Fruit fly (Drosophila melanogaster) whole organism, embryonic: ENCODE measurements around the gene eIF2gamma.

ENCODE experiments used
- CG10267 ChIP-seq: fragments of 200-800 bp; sonication (Bioruptor generic); optimal IDR thresholded peaks from 2 replicates; lab custom pipeline; 2018; ENCODE audit warnings: missing biosample characterization, mild to moderate bottlenecking, missing genetic modification characterization, moderate library complexity
- CG10979 ChIP-seq: fragments of 200-800 bp; sonication (Bioruptor generic); optimal IDR thresholded peaks from 2 replicates; lab custom pipeline; 2018; ENCODE audit warnings: missing biosample characterization, mild to moderate bottlenecking, missing genetic modification characterization, moderate library complexity
- CG12219 ChIP-seq: fragments of 200-800 bp; sonication (Bioruptor generic); optimal IDR thresholded peaks from 3 replicates; lab custom pipeline; 2018; ENCODE audit warnings: missing biosample characterization, mild to moderate bottlenecking, missing genetic modification characterization
- CG12391 ChIP-seq: fragments of 200-800 bp; sonication (Bioruptor generic); optimal IDR thresholded peaks from 3 replicates; lab custom pipeline; 2018; ENCODE audit warnings: missing biosample characterization, mild to moderate bottlenecking, missing genetic modification characterization, moderate library complexity
- CG12659 ChIP-seq: fragments of 200-800 bp; sonication (Bioruptor generic); optimal IDR thresholded peaks from 3 replicates; lab custom pipeline; 2017; ENCODE audit warnings: mild to moderate bottlenecking, missing biosample characterization, missing genetic modification reagents, missing genetic modification characterization
- CG14014 ChIP-seq: fragments of 200-800 bp; sonication (Bioruptor generic); IDR thresholded peaks from 2 replicates; pipeline ENCODE4 v1.3.6; 2022; ENCODE audit warnings: missing biosample characterization, missing genetic modification characterization
- CG15514 ChIP-seq: fragments of 200-800 bp; sonication (Bioruptor generic); optimal IDR thresholded peaks from 3 replicates; lab custom pipeline; 2017; ENCODE audit warnings: missing biosample characterization, missing genetic modification characterization, mild to moderate bottlenecking, moderate library complexity, missing genetic modification reagents
- CG2116 ChIP-seq: fragments of 200-800 bp; sonication (Bioruptor generic); optimal IDR thresholded peaks from 3 replicates; lab custom pipeline; 2018; ENCODE audit warnings: missing biosample characterization, mild to moderate bottlenecking, missing genetic modification characterization
- CG2875 ChIP-seq: fragments of 200-800 bp; sonication (Bioruptor generic); optimal IDR thresholded peaks from 2 replicates; lab custom pipeline; 2017; ENCODE audit warnings: missing biosample characterization, mild to moderate bottlenecking, missing genetic modification characterization, missing genetic modification reagents
- CG30431 ChIP-seq: fragments of 200-800 bp; sonication (Bioruptor generic); optimal IDR thresholded peaks from 2 replicates; lab custom pipeline; 2017; ENCODE audit warnings: missing biosample characterization, missing genetic modification characterization
- CG3995 ChIP-seq: fragments of 200-800 bp; sonication (Bioruptor generic); optimal IDR thresholded peaks from 3 replicates; lab custom pipeline; 2016; ENCODE audit warnings: missing biosample characterization, missing genetic modification characterization
- CG4617 ChIP-seq: fragments of 200-800 bp; sonication (Bioruptor generic); optimal IDR thresholded peaks from 3 replicates; lab custom pipeline; 2016; ENCODE audit warnings: missing biosample characterization, missing genetic modification characterization, borderline replicate concordance
- CG7556 ChIP-seq: fragments of 200-800 bp; sonication (Bioruptor generic); optimal IDR thresholded peaks from 2 replicates; lab custom pipeline; 2017; ENCODE audit warnings: missing biosample characterization, mild to moderate bottlenecking, missing genetic modification characterization
- CG8089 ChIP-seq: fragments of 200-800 bp; sonication (Bioruptor generic); optimal IDR thresholded peaks from 3 replicates; lab custom pipeline; 2016; ENCODE audit warnings: missing biosample characterization, missing genetic modification characterization
- CG8478 ChIP-seq: fragments of >200 bp; optimal IDR thresholded peaks from 2 replicates; lab custom pipeline; 2018
- CG8924 ChIP-seq: fragments of 200-800 bp; optimal IDR thresholded peaks from 3 replicates; lab custom pipeline; 2019; ENCODE audit warnings: missing biosample characterization, mild to moderate bottlenecking, missing genetic modification characterization, moderate library complexity
- CG9437 ChIP-seq: fragments of 200-800 bp; sonication (Bioruptor generic); optimal IDR thresholded peaks from 2 replicates; lab custom pipeline; 2018; ENCODE audit warnings: missing biosample characterization, mild to moderate bottlenecking, missing genetic modification characterization
- CG9609 ChIP-seq: fragments of 200-800 bp; sonication (Bioruptor generic); optimal IDR thresholded peaks from 3 replicates; lab custom pipeline; 2016; ENCODE audit warnings: missing biosample characterization, missing genetic modification characterization
- CTCF ChIP-seq: fragments of 200-800 bp; sonication (Bioruptor generic); optimal IDR thresholded peaks from 2 replicates; lab custom pipeline; 2017; ENCODE audit warnings: missing biosample characterization, mild to moderate bottlenecking, missing genetic modification characterization, moderate library complexity
- Doc2 ChIP-seq: fragments of 200-800 bp; sonication (Bioruptor generic); IDR thresholded peaks from 2 replicates; pipeline ENCODE4 v1.3.6; 2022; ENCODE audit warnings: missing biosample characterization, missing genetic modification characterization
- Dref ChIP-seq: fragments of 200-800 bp; sonication (Bioruptor generic); IDR thresholded peaks from 2 replicates; pipeline ENCODE4 v1.3.6; 2022; ENCODE audit warnings: missing biosample characterization, missing genetic modification characterization
- Ets65A ChIP-seq: fragments of 200-800 bp; sonication (Bioruptor generic); peaks from one replicate; lab custom pipeline; 2016; ENCODE audit warnings: missing biosample characterization, missing genetic modification characterization
- HmgZ ChIP-seq: fragments of 200-800 bp; sonication (Bioruptor generic); optimal IDR thresholded peaks from 2 replicates; lab custom pipeline; 2018; ENCODE audit warnings: missing biosample characterization, mild to moderate bottlenecking, missing genetic modification characterization
- Hsf ChIP-seq: fragments of 200-800 bp; sonication (Bioruptor generic); optimal IDR thresholded peaks from 3 replicates; lab custom pipeline; 2016; ENCODE audit warnings: missing biosample characterization, missing genetic modification characterization
- Lpt ChIP-seq: fragments of >200 bp; optimal IDR thresholded peaks from 2 replicates; lab custom pipeline; 2018; ENCODE audit warnings: missing biosample characterization, missing genetic modification characterization
- MBD-R2 ChIP-seq: fragments of 200-800 bp; sonication (Bioruptor generic); IDR thresholded peaks from 2 replicates; pipeline ENCODE4 v1.3.6; 2022; ENCODE audit warnings: missing biosample characterization, missing genetic modification characterization
- Max ChIP-seq: fragments of 200-800 bp; sonication (Bioruptor generic); optimal IDR thresholded peaks from 2 replicates; lab custom pipeline; 2016; ENCODE audit warnings: missing biosample characterization, mild to moderate bottlenecking, missing genetic modification characterization
- Med ChIP-seq: fragments of 200-800 bp; sonication (Bioruptor generic); peaks from one replicate; lab custom pipeline; 2016; ENCODE audit warnings: missing biosample characterization, missing genetic modification characterization, mild to moderate bottlenecking, inconsistent platforms, moderate library complexity
- Pdp1 ChIP-seq, 2 experiments: fragments of 200-800 bp; sonication (Bioruptor generic); optimal IDR thresholded peaks; 3 replicates each; lab custom pipeline; 2016; ENCODE audit warnings: missing biosample characterization in 2 of 2, missing genetic modification characterization in 2 of 2, mild to moderate bottlenecking in 1 of 2, moderate library complexity in 1 of 2
- Six4 ChIP-seq: fragments of 200-800 bp; sonication (Bioruptor generic); optimal IDR thresholded peaks from 2 replicates; lab custom pipeline; 2016; ENCODE audit warnings: missing biosample characterization, missing genetic modification characterization
- Trl ChIP-seq, 3 experiments: fragments of >200 bp in 2 of 3; fragments of 200-800 bp in 1 of 3; sonication (Bioruptor generic) in 1 of 3; optimal IDR thresholded peaks; 2 replicates in 1 of 3; 3 replicates in 2 of 3; lab custom pipeline; 2016 to 2017; ENCODE audit warnings: missing biosample characterization in 1 of 3, missing genetic modification characterization in 1 of 3
- dm ChIP-seq: fragments of 200-800 bp; sonication (Bioruptor generic); optimal IDR thresholded peaks from 3 replicates; lab custom pipeline; 2016; ENCODE audit warnings: missing biosample characterization, missing genetic modification characterization
- eve ChIP-seq, 2 experiments: fragments of >200 bp; optimal IDR thresholded peaks; 2 replicates each; lab custom pipeline; 2017; ENCODE audit warnings: missing biosample characterization in 2 of 2, missing genetic modification characterization in 2 of 2
- fd64A ChIP-seq: fragments of 200-800 bp; sonication (Bioruptor generic); optimal IDR thresholded peaks from 3 replicates; lab custom pipeline; 2018; ENCODE audit warnings: missing biosample characterization, mild to moderate bottlenecking, missing genetic modification characterization
- gsb-n ChIP-seq: fragments of 200-800 bp; sonication (Bioruptor generic); optimal IDR thresholded peaks from 3 replicates; lab custom pipeline; 2018; ENCODE audit warnings: missing biosample characterization, mild to moderate bottlenecking, missing genetic modification characterization
- insv ChIP-seq, 2 experiments: fragments of 200-800 bp; sonication (Bioruptor generic); optimal IDR thresholded peaks; 3 replicates each; lab custom pipeline; 2016 to 2018; ENCODE audit warnings: missing biosample characterization in 2 of 2, missing genetic modification characterization in 2 of 2
- inv ChIP-seq: fragments of 200-800 bp; sonication (Bioruptor generic); IDR thresholded peaks from 2 replicates; pipeline ENCODE4 v1.3.6; 2022; ENCODE audit warnings: missing biosample characterization, missing genetic modification characterization; ENCODE audit not compliant: partially characterized antibody
- kay ChIP-seq: fragments of 200-800 bp; sonication (Bioruptor generic); optimal IDR thresholded peaks from 2 replicates; lab custom pipeline; 2016; ENCODE audit warnings: missing biosample characterization, missing genetic modification characterization
- mam ChIP-seq: fragments of 200-800 bp; sonication (Bioruptor generic); optimal IDR thresholded peaks from 3 replicates; lab custom pipeline; 2016; ENCODE audit warnings: missing biosample characterization, missing genetic modification characterization
- nerfin-1 ChIP-seq: fragments of 200-800 bp; sonication (Bioruptor generic); optimal IDR thresholded peaks from 3 replicates; lab custom pipeline; 2019; ENCODE audit warnings: missing biosample characterization, mild to moderate bottlenecking, missing genetic modification characterization, moderate library complexity
- nerfin-2 ChIP-seq: fragments of 200-800 bp; sonication (Bioruptor generic); IDR thresholded peaks from 2 replicates; pipeline ENCODE4 v1.3.6; 2022; ENCODE audit warnings: missing biosample characterization, missing genetic modification characterization; ENCODE audit not compliant: partially characterized antibody
- oc ChIP-seq: fragments of 200-800 bp; sonication (Bioruptor generic); optimal IDR thresholded peaks from 2 replicates; lab custom pipeline; 2018; ENCODE audit warnings: missing biosample characterization, mild to moderate bottlenecking, missing genetic modification characterization, moderate library complexity
- scrt ChIP-seq: fragments of 200-800 bp; sonication (Bioruptor generic); optimal IDR thresholded peaks from 2 replicates; lab custom pipeline; 2018; ENCODE audit warnings: missing biosample characterization, mild to moderate bottlenecking, missing genetic modification characterization, moderate library complexity
- sqz ChIP-seq: fragments of 200-800 bp; sonication (Bioruptor generic); optimal IDR thresholded peaks from 3 replicates; lab custom pipeline; 2018; ENCODE audit warnings: missing biosample characterization, mild to moderate bottlenecking, missing genetic modification characterization
- stwl ChIP-seq: fragments of 200-800 bp; sonication (Bioruptor generic); optimal IDR thresholded peaks from 3 replicates; lab custom pipeline; 2018; ENCODE audit warnings: missing biosample characterization, mild to moderate bottlenecking, missing genetic modification characterization, moderate library complexity
- wor ChIP-seq: fragments of 200-800 bp; sonication (Bioruptor generic); IDR thresholded peaks from 2 replicates; pipeline ENCODE4 v1.3.6; 2022; ENCODE audit warnings: missing biosample characterization, missing genetic modification characterization
- zen ChIP-seq: fragments of 200-800 bp; sonication (Bioruptor generic); optimal IDR thresholded peaks from 3 replicates; lab custom pipeline; 2018; ENCODE audit warnings: missing biosample characterization, mild to moderate bottlenecking, missing genetic modification characterization, moderate library complexity

Gene eIF2gamma

dm6 chr3R:15289828-15290641, 26.8 kb upstream of the eIF2gamma start (continued):
- TF ChIP-seq nerfin-2 (GFP tag; lab: Robert Waterston, UW): no peak
- no peak for TF ChIP-seq CG2875 (GFP tag; lab: Kevin White, UChicago)
- peak in 1 of 2 experiments; percentile 9 for TF ChIP-seq eve (GFP tag; optimal IDR thresholded peaks at IDR 0.05; lab: Kevin White, UChicago)
- TF ChIP-seq CG30431: no peak
- no peak for TF ChIP-seq Doc2 (GFP tag; lab: Robert Waterston, UW)
- TF ChIP-seq Max (GFP tag; lab: Kevin White, UChicago): no peak
- TF ChIP-seq scrt: peak; percentile 61
- peak; percentile 99 for TF ChIP-seq CG9437 (GFP tag; lab: Kevin White, UChicago)
- TF ChIP-seq fd64A (GFP tag; lab: Kevin White, UChicago): no peak

dm6 chr3R:15288802-15289201, 25.5 kb upstream of the eIF2gamma start:
- TF ChIP-seq CG12219 (GFP tag; lab: Kevin White, UChicago) (no peak), Med (GFP tag; lab: Kevin White, UChicago) (peak; percentile 26), CG15514 (no peak), Lpt (no peak), CG12659 (GFP tag; lab: Kevin White, UChicago) (no peak), Ets65A (GFP tag; lab: Kevin White, UChicago) (peak; percentile 91)

DNA sequence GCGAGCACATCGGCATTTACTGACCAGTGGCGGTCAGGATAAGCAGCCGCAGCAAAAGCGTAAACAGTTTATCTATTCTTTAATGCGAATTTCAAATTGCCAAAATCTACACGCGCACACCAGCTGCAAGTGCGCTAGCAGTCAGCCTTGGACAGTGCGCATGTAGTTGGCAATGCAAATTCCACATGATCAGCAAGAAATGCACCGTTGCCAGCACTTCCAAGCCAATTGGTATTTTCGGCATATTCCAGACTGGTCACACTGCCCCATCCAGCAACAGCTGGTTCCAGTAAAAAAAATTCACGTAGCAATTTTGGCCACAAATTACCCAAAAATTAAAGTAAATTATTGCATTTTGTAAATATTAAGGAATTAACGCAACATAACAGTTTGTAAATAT, 24.5 kb upstream of the eIF2gamma start:
- TF ChIP-seq HmgZ (tag; lab: Kevin White, UChicago) (peak; percentile 84), wor (GFP tag; lab: Robert Waterston, UW) (no peak), Hsf (peak; percentile 24), CG7556 (no peak), Six4 (GFP tag; lab: Kevin White, UChicago) (no peak), Trl (optimal IDR thresholded peaks at IDR 0.05; lab: Kevin White, UChicago) (no peak), Trl (GFP tag; optimal IDR thresholded peaks at IDR 0.05; lab: Kevin White, UChicago) (peak; percentile 19), CG10267 (peak; percentile 54), CG10979 (tag; lab: Kevin White, UChicago) (no peak), sqz (GFP tag; lab: Kevin White, UChicago) (peak; percentile 91), CG3995 (GFP tag; lab: Kevin White, UChicago) (peak; percentile 24), CG12391 (peak; percentile 21), stwl (peak; percentile 77), zen (peak; percentile 43), Doc2 (GFP tag; lab: Robert Waterston, UW) (no peak), Dref (no peak), Pdp1 (GFP tag; optimal IDR thresholded peaks at IDR 0.05; lab: Kevin White, UChicago) (peak in 1 of 2 experiments; percentile 54), CG8089 (GFP tag; lab: Kevin White, UChicago) (no peak), kay (GFP tag; lab: Kevin White, UChicago) (peak; percentile 42), insv (GFP tag; optimal IDR thresholded peaks at IDR 0.05; lab: Kevin White, UChicago) (peak in 1 of 2 experiments; percentile 50), MBD-R2 (GFP tag; lab: Robert Waterston, UW) (no peak), CG8924 (tag; lab: Kevin White, UChicago) (peak; percentile 37), CG9609 (peak; percentile 12), dm (GFP tag; lab: Kevin White, UChicago) (peak; percentile 90), CG14014 (GFP tag; lab: Robert Waterston, UW) (no peak), mam (GFP tag; lab: Kevin White, UChicago) (peak; percentile 28), CG8478 (peak; percentile 65), inv (no peak), CG2116 (peak; percentile 89), CG4617 (GFP tag; lab: Kevin White, UChicago) (peak; percentile 77), oc (tag; lab: Kevin White, UChicago) (peak; percentile 33), gsb-n (no peak), CTCF (GFP tag; lab: Kevin White, UChicago) (peak; percentile 52), nerfin-1 (peak; percentile 23)
